Worm (Caenorhabditis elegans) whole organism, midembryonic: ENCODE results near the gene tps-1.

Experiments used
- T22C8.4 ChIP-seq: fragments of 200-800 bp; sonication (Bioruptor generic); IDR thresholded peaks from 2 replicates; pipeline ENCODE4 v1.3.6; 2022; ENCODE audit warnings: missing genetic modification characterization, missing compliant biosample characterization
- cog-1 ChIP-seq: sonication (generic microtip); optimal IDR thresholded peaks from 2 replicates; lab custom pipeline; 2016; ENCODE audit warnings: missing genetic modification characterization, missing compliant biosample characterization
- ref-1 ChIP-seq: fragments of 200-800 bp; sonication (Bioruptor generic); conservative IDR thresholded peaks from 2 replicates; pipeline ENCODE4 v1.3.6; 2022; ENCODE audit warnings: missing genetic modification reagents, missing genetic modification characterization, missing compliant biosample characterization
- tab-1 ChIP-seq: fragments of 200-800 bp; sonication (Bioruptor generic); IDR thresholded peaks from 2 replicates; pipeline ENCODE4 v1.3.6; 2022; ENCODE audit warnings: missing genetic modification characterization, missing compliant biosample characterization
- ztf-23 ChIP-seq: fragments of 200-800 bp; sonication (Bioruptor generic); IDR thresholded peaks from 2 replicates; pipeline ENCODE4 v1.3.6; 2022; ENCODE audit warnings: missing genetic modification reagents, missing genetic modification characterization, missing compliant biosample characterization
- ztf-29 ChIP-seq: fragments of 200-800 bp; sonication (Bioruptor generic); IDR thresholded peaks from 2 replicates; pipeline ENCODE4 v1.3.6; 2022; ENCODE audit warnings: missing genetic modification reagents, missing genetic modification characterization, missing compliant biosample characterization

- TF ChIP-seq tab-1 (GFP tag; lab: Robert Waterston, UW) (no peak), T22C8.4 (GFP tag; lab: Robert Waterston, UW) (no peak), ztf-29 (no peak), ref-1 (no peak), cog-1 (tag; lab: Kevin White, UChicago) (no peak), ztf-23 (GFP tag; lab: Robert Waterston, UW) (no peak)
Measured at ce11 chrX:17417505-17418004, 56.8 kb downstream of the tps-1 start.
